Worm (Caenorhabditis elegans): Measurements from ENCODE around the gene F46H5.3.

The F46H5.3 gene

ce11 chrX:7181627-7182026 lies 56.8 kb downstream of the F46H5.3 start (continued):
- peak; percentile 81 for TF ChIP-seq swsn-7 (tag; optimal IDR thresholded peaks at IDR 0.05)
- no peak for TF ChIP-seq nhr-28 (tag; optimal IDR thresholded peaks at IDR 0.05)
- TF ChIP-seq Y116A8C.19 (tag; optimal IDR thresholded peaks at IDR 0.05; ENCODE audit: borderline replicate concordance): no peak
- TF ChIP-seq nhr-77 (tag; optimal IDR thresholded peaks at IDR 0.05): peak; percentile 94
- peak; percentile 14 for TF ChIP-seq egl-13 (tag; optimal IDR thresholded peaks at IDR 0.05)
- peak; percentile 89 for TF ChIP-seq grh-1 (GFP tag; IDR thresholded peaks at IDR 0.05)
- TF ChIP-seq tlp-1 (tag; optimal IDR thresholded peaks at IDR 0.05): no peak
- peak; percentile 41 for TF ChIP-seq hlh-4 (tag; optimal IDR thresholded peaks at IDR 0.05)
- TF ChIP-seq snpc-4 (tag; optimal IDR thresholded peaks at IDR 0.05): peak; percentile 46
- TF ChIP-seq mef-2 (tag; optimal IDR thresholded peaks at IDR 0.05): peak; percentile 29
- TF ChIP-seq nhr-19 (GFP tag; conservative IDR thresholded peaks at IDR 0.05): peak; percentile 89
- peak; percentile 95 for TF ChIP-seq nhr-20 (tag; optimal IDR thresholded peaks at IDR 0.05)
- TF ChIP-seq nhr-71 (tag; optimal IDR thresholded peaks at IDR 0.05): peak; percentile 91
- peak; percentile 75 for TF ChIP-seq irx-1 (tag; optimal IDR thresholded peaks at IDR 0.05)
- no peak for TF ChIP-seq mab-9 (GFP tag; IDR thresholded peaks at IDR 0.05)
- TF ChIP-seq elt-3 (tag; optimal IDR thresholded peaks at IDR 0.05): peak in 5 of 6 experiments; percentile 17 to 98 (median 85)
- TF ChIP-seq nhr-47 (tag; optimal IDR thresholded peaks at IDR 0.05): peak; percentile 94
- TF ChIP-seq unc-130 (tag; optimal IDR thresholded peaks at IDR 0.05): peak; percentile 54
- TF ChIP-seq nhr-76 (tag; optimal IDR thresholded peaks at IDR 0.05): no peak
- no peak for TF ChIP-seq nhr-84 (tag; optimal IDR thresholded peaks at IDR 0.05)
- peak; percentile 71 for TF ChIP-seq lin-13 (GFP tag; optimal IDR thresholded peaks at IDR 0.05)
- TF ChIP-seq lin-39 (tag; optimal IDR thresholded peaks at IDR 0.05): peak; percentile 53
- peak; percentile 96 for TF ChIP-seq nhr-85 (tag)
- TF ChIP-seq elt-2 (tag; optimal IDR thresholded peaks at IDR 0.05): peak; percentile 92
- no peak for TF ChIP-seq ceh-63 (GFP tag; optimal IDR thresholded peaks at IDR 0.05)
- TF ChIP-seq mdl-1 (tag; optimal IDR thresholded peaks at IDR 0.05): peak in 1 of 2 experiments; percentile 80
- peak; percentile 7 for TF ChIP-seq aha-1 (tag; optimal IDR thresholded peaks at IDR 0.05)
- TF ChIP-seq pax-3 (tag; optimal IDR thresholded peaks at IDR 0.05): peak; percentile 74
- TF ChIP-seq tbx-2 (tag; optimal IDR thresholded peaks at IDR 0.05): peak; percentile 89
- TF ChIP-seq unc-86 (tag; optimal IDR thresholded peaks at IDR 0.05): no peak
- no peak for TF ChIP-seq lin-15B (tag; optimal IDR thresholded peaks at IDR 0.05)
- peak; percentile 61 for TF ChIP-seq efl-3 (GFP tag; optimal IDR thresholded peaks at IDR 0.05)
- peak; percentile 86 for TF ChIP-seq nhr-11 (tag; optimal IDR thresholded peaks at IDR 0.05)
- no peak for TF ChIP-seq unc-98 (GFP tag; IDR thresholded peaks at IDR 0.05)
- peak; percentile 54 to 91 for TF ChIP-seq lin-35 (GFP tag; optimal IDR thresholded peaks at IDR 0.05)
- peak; percentile 90 for TF ChIP-seq skn-1 (tag; optimal IDR thresholded peaks at IDR 0.05)
- peak; percentile 83 for TF ChIP-seq lin-14 (GFP tag; optimal IDR thresholded peaks at IDR 0.05)
- TF ChIP-seq mep-1 (tag; optimal IDR thresholded peaks at IDR 0.05): peak; percentile 89
- TF ChIP-seq ceh-90 (tag; optimal IDR thresholded peaks at IDR 0.05): no peak
- TF ChIP-seq sox-4 (tag; optimal IDR thresholded peaks at IDR 0.05): peak; percentile 48
- TF ChIP-seq ceh-82 (tag; optimal IDR thresholded peaks at IDR 0.05): peak; percentile 42 to 82 (median 71)
- TF ChIP-seq ets-5 (GFP tag; IDR thresholded peaks at IDR 0.05): no peak
- peak; percentile 76 for TF ChIP-seq rnt-1 (tag; optimal IDR thresholded peaks at IDR 0.05)
- TF ChIP-seq unc-30 (tag; optimal IDR thresholded peaks at IDR 0.05): no peak
- peak; percentile 87 for TF ChIP-seq ceh-88 (GFP tag; IDR thresholded peaks at IDR 0.05)
- no peak for TF ChIP-seq fkh-10 (GFP tag; optimal IDR thresholded peaks at IDR 0.05)
- peak; percentile 76 to 86 for TF ChIP-seq lsy-2 (tag; optimal IDR thresholded peaks at IDR 0.05)
- TF ChIP-seq fkh-4 (tag; optimal IDR thresholded peaks at IDR 0.05; ENCODE audit: borderline replicate concordance): no peak
- peak; percentile 79 for TF ChIP-seq zip-4 (GFP tag; optimal IDR thresholded peaks at IDR 0.05)
- peak; percentile 97 for TF ChIP-seq C16A3.4 (tag; optimal IDR thresholded peaks at IDR 0.05)
- TF ChIP-seq ztf-11 (tag; optimal IDR thresholded peaks at IDR 0.05): peak in 1 of 2 experiments; percentile 80
- TF ChIP-seq alr-1 (tag; optimal IDR thresholded peaks at IDR 0.05; ENCODE audit: borderline replicate concordance): no peak
